Fruit fly (Drosophila melanogaster): ENCODE data around the gene klar.

dm6 chr3L:516544-516943, 23.9 kb downstream of the klar start:
- TF ChIP-seq CG12605 (GFP tag; IDR thresholded peaks at IDR 0.05), result no peak
- TF ChIP-seq CG17806 (tag; optimal IDR thresholded peaks at IDR 0.05), result no peak
- TF ChIP-seq CG15710 (tag; optimal IDR thresholded peaks at IDR 0.05), result no peak
- TF ChIP-seq CG34367 (tag; optimal IDR thresholded peaks at IDR 0.05), result no peak
- TF ChIP-seq Ets98B (GFP tag; IDR thresholded peaks at IDR 0.05), result no peak
- no peak for TF ChIP-seq Pif1A (GFP tag; optimal IDR thresholded peaks at IDR 0.05)
- no peak for TF ChIP-seq CG32121 (GFP tag; IDR thresholded peaks at IDR 0.05)
- no peak for TF ChIP-seq CG10348 (GFP tag; IDR thresholded peaks at IDR 0.05)
- TF ChIP-seq CG9948 (tag; optimal IDR thresholded peaks at IDR 0.05), result no peak
- no peak for TF ChIP-seq CG14655 (GFP tag; optimal IDR thresholded peaks at IDR 0.05)
- no peak for TF ChIP-seq rn (GFP tag; IDR thresholded peaks at IDR 0.05)
- no peak for TF ChIP-seq fd96Ca (GFP tag; IDR thresholded peaks at IDR 0.05)

Measured in whole organism, pupa.